Fruit fly (Drosophila melanogaster) whole organism, pupa: Measurements from ENCODE around the gene Ccp84Ae.

Source experiments
- CG10348 ChIP-seq: fragments of 200-800 bp; sonication (Bioruptor generic); IDR thresholded peaks from 2 replicates; pipeline ENCODE4 v1.3.6; 2022; ENCODE audit warnings: missing biosample characterization, missing genetic modification characterization
- CG12605 ChIP-seq: fragments of 200-800 bp; sonication (Bioruptor generic); IDR thresholded peaks from 2 replicates; pipeline ENCODE4 v1.3.6; 2022; ENCODE audit warnings: missing biosample characterization, missing genetic modification characterization
- CG13204 ChIP-seq: fragments of 200-800 bp; sonication (Bioruptor generic); optimal IDR thresholded peaks from 2 replicates; lab custom pipeline; 2018; ENCODE audit warnings: missing biosample characterization, mild to moderate bottlenecking, missing genetic modification characterization, moderate library complexity
- CG14655 ChIP-seq: fragments of 200-800 bp; sonication (Bioruptor generic); optimal IDR thresholded peaks from 3 replicates; lab custom pipeline; 2017; ENCODE audit warnings: mild to moderate bottlenecking, missing biosample characterization, missing genetic modification reagents, missing genetic modification characterization
- CG15710 ChIP-seq: fragments of 200-800 bp; sonication (Bioruptor generic); optimal IDR thresholded peaks from 2 replicates; lab custom pipeline; 2018; ENCODE audit warnings: missing biosample characterization, mild to moderate bottlenecking, missing genetic modification characterization, moderate library complexity
- CG17806 ChIP-seq: fragments of 200-800 bp; sonication (Bioruptor generic); optimal IDR thresholded peaks from 2 replicates; lab custom pipeline; 2018; ENCODE audit warnings: missing biosample characterization, mild to moderate bottlenecking, missing genetic modification characterization, moderate library complexity
- CG32121 ChIP-seq: fragments of 200-800 bp; sonication (Bioruptor generic); IDR thresholded peaks from 2 replicates; pipeline ENCODE4 v1.3.6; 2022; ENCODE audit warnings: missing biosample characterization, missing genetic modification characterization
- CG34367 ChIP-seq: fragments of 200-800 bp; sonication (Bioruptor generic); optimal IDR thresholded peaks from 2 replicates; lab custom pipeline; 2018; ENCODE audit warnings: missing biosample characterization, mild to moderate bottlenecking, missing genetic modification characterization
- CG4496 ChIP-seq: fragments of 200-800 bp; sonication (Bioruptor generic); IDR thresholded peaks from 3 replicates; pipeline ENCODE4 v1.3.6; 2022; ENCODE audit warnings: missing biosample characterization, missing genetic modification characterization
- CG8159 ChIP-seq: fragments of 200-800 bp; sonication (Bioruptor generic); optimal IDR thresholded peaks from 3 replicates; lab custom pipeline; 2018; ENCODE audit warnings: missing biosample characterization, mild to moderate bottlenecking, missing genetic modification characterization, moderate library complexity
- CG9948 ChIP-seq: fragments of 200-800 bp; sonication (Bioruptor generic); optimal IDR thresholded peaks from 2 replicates; lab custom pipeline; 2018; ENCODE audit warnings: missing biosample characterization, mild to moderate bottlenecking, missing genetic modification characterization, moderate library complexity
- D1 ChIP-seq: fragments of 200-800 bp; sonication (Bioruptor generic); optimal IDR thresholded peaks from 2 replicates; lab custom pipeline; 2018; ENCODE audit warnings: missing biosample characterization, mild to moderate bottlenecking, missing genetic modification characterization, moderate library complexity
- EcR ChIP-seq: fragments of 200-800 bp; sonication (Bioruptor generic); optimal IDR thresholded peaks from 3 replicates; lab custom pipeline; 2019; ENCODE audit warnings: missing biosample characterization, missing genetic modification characterization, mild to moderate bottlenecking, moderate library complexity, missing genetic modification reagents
- Ets98B ChIP-seq: fragments of 200-800 bp; sonication (Bioruptor generic); IDR thresholded peaks from 2 replicates; pipeline ENCODE4 v1.3.6; 2022; ENCODE audit warnings: missing biosample characterization, missing genetic modification characterization
- Pif1A ChIP-seq: fragments of 200-800 bp; sonication (Bioruptor generic); optimal IDR thresholded peaks from 3 replicates; lab custom pipeline; 2016; ENCODE audit warnings: missing biosample characterization, missing genetic modification characterization
- Snoo ChIP-seq: fragments of 200-800 bp; sonication (Bioruptor generic); optimal IDR thresholded peaks from 3 replicates; lab custom pipeline; 2017; ENCODE audit warnings: missing biosample characterization, mild to moderate bottlenecking, missing genetic modification characterization, inconsistent platforms
- fd96Ca ChIP-seq: fragments of 200-800 bp; sonication (Bioruptor generic); IDR thresholded peaks from 3 replicates; pipeline ENCODE4 v1.3.6; 2022; ENCODE audit warnings: missing biosample characterization, missing genetic modification characterization
- gl ChIP-seq: fragments of 200-800 bp; sonication (Bioruptor generic); optimal IDR thresholded peaks from 2 replicates; lab custom pipeline; 2018; ENCODE audit warnings: missing biosample characterization, mild to moderate bottlenecking, missing genetic modification characterization
- rn ChIP-seq: fragments of 200-800 bp; sonication (Bioruptor generic); IDR thresholded peaks from 2 replicates; pipeline ENCODE4 v1.3.6; 2022; ENCODE audit warnings: missing biosample characterization, missing genetic modification characterization

Ccp84Ae gene

dm6 chr3R:6702777-6703176 is 11.2 kb upstream of the Ccp84Ae start, which contains the start of gene Ccp84Ab:
Gene Ccp84Ab (minus strand): TSS chr3R:6702877.
- no peak for TF ChIP-seq CG13204 (GFP tag; lab: Kevin White, UChicago)
- TF ChIP-seq EcR (GFP tag; lab: Kevin White, UChicago), result no peak
- no peak for TF ChIP-seq CG34367 (tag; lab: Kevin White, UChicago)
- TF ChIP-seq CG14655 (GFP tag; lab: Kevin White, UChicago), result no peak
- no peak for TF ChIP-seq CG4496 (GFP tag; lab: Robert Waterston, UW)
- TF ChIP-seq CG17806 (tag; lab: Kevin White, UChicago), result no peak
- no peak for TF ChIP-seq CG10348 (GFP tag; lab: Robert Waterston, UW)
- TF ChIP-seq CG15710 (tag; lab: Kevin White, UChicago), result no peak
- no peak for TF ChIP-seq CG8159 (tag; lab: Kevin White, UChicago)
- TF ChIP-seq D1, result no peak
- no peak for TF ChIP-seq fd96Ca (GFP tag; lab: Robert Waterston, UW)
- TF ChIP-seq Pif1A (GFP tag; lab: Kevin White, UChicago), result no peak
- TF ChIP-seq CG9948 (tag; lab: Kevin White, UChicago), result no peak
- TF ChIP-seq CG12605 (GFP tag; lab: Robert Waterston, UW), result no peak
- no peak for TF ChIP-seq Snoo (tag; lab: Kevin White, UChicago)

dm6 chr3R:6696221-6696749 is 4.7 kb upstream of the Ccp84Ae start, which contains the start of gene Ccp84Ac:
Gene Ccp84Ac (minus strand): TSS chr3R:6696271.
- TF ChIP-seq CG14655 (GFP tag; lab: Kevin White, UChicago), result no peak
- no peak for TF ChIP-seq gl (tag; lab: Kevin White, UChicago)
- TF ChIP-seq CG9948 (tag; lab: Kevin White, UChicago), result no peak
- TF ChIP-seq CG17806 (tag; lab: Kevin White, UChicago), result no peak
- TF ChIP-seq Snoo (tag; lab: Kevin White, UChicago), result no peak
- TF ChIP-seq Pif1A (GFP tag; lab: Kevin White, UChicago), result no peak
- TF ChIP-seq, all 21 proteins: peak for 0

DNA sequence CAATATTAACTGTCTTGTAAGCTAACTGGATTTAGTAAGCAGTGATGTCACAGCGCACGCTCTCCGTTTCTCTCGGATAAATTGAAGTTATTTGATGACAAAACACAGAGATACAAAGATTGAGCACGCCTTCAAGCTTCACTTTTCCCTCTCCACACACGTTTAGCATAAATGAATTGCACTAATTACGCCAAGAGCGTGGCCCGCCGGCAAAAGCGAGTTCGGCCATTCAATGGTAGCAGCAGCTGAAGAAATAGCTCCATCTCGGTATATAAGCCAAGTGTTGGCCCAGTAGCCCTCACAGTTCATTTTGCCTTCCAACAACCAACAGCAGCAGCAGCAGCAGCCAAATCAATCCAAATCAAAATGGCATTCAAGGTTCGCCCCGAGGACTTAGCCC is 874 bp upstream of the Ccp84Ae start, which contains the start of gene Ccp84Ad:
Gene Ccp84Ad, plus strand, starts transcription at position 301 of the 400 bp plus-strand sequence.
- TF ChIP-seq Pif1A (GFP tag; lab: Kevin White, UChicago), result no peak
- TF ChIP-seq CG9948 (tag; lab: Kevin White, UChicago), result no peak
- TF ChIP-seq fd96Ca (GFP tag; lab: Robert Waterston, UW), result no peak
- no peak for TF ChIP-seq CG15710 (tag; lab: Kevin White, UChicago)
- no peak for TF ChIP-seq D1
- TF ChIP-seq CG14655 (GFP tag; lab: Kevin White, UChicago), result no peak
- TF ChIP-seq CG17806 (tag; lab: Kevin White, UChicago), result no peak

DNA sequence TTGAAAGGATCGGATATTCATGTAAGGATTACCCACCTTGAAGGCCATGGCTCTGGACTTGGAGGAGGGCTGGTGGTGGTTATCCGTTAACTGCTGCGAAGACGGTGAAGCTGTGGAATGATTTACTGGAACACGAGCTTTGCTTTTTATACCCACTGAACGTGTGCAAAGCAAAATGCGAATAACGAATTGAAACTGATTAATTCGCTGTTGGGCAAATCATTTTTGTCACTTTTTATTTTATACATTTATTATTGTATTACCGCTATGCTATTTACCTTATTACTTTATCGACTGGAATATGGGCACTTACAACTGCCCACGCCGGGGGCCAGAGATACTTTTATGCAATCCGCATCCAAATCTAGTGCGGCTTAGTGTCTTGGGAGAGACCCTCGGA is 1.4 kb downstream of the Ccp84Ae start, which contains the start of gene Ccp84Af:
Gene Ccp84Af, minus strand, starts transcription at position 101 of the 400 bp plus-strand sequence.
- TF ChIP-seq EcR (GFP tag; lab: Kevin White, UChicago) (no peak), CG32121 (GFP tag; lab: Robert Waterston, UW) (no peak), Snoo (tag; lab: Kevin White, UChicago) (no peak), Ets98B (GFP tag; lab: Robert Waterston, UW) (no peak), CG9948 (tag; lab: Kevin White, UChicago) (no peak)

dm6 chr3R:6688160-6688559 is 3.4 kb downstream of the Ccp84Ae start:
- TF ChIP-seq D1, result no peak
- TF ChIP-seq CG13204 (GFP tag; lab: Kevin White, UChicago), result no peak
- no peak for TF ChIP-seq Pif1A (GFP tag; lab: Kevin White, UChicago)
- TF ChIP-seq, all 21 proteins: peak for 0

- no peak for TF ChIP-seq CG8159 (tag; lab: Kevin White, UChicago)
- no peak for TF ChIP-seq CG34367 (tag; lab: Kevin White, UChicago)
- TF ChIP-seq gl (tag; lab: Kevin White, UChicago), result no peak
These were observed 4.3 kb downstream of the Ccp84Ae start for dm6 chr3R:6687219-6687618.

dm6 chr3R:6686428-6686827 is 5.1 kb downstream of the Ccp84Ae start, which contains the start of gene Ccp84Ag:
Gene Ccp84Ag (plus strand): TSS chr3R:6686728.
- no peak for TF ChIP-seq D1
- no peak for TF ChIP-seq fd96Ca (GFP tag; lab: Robert Waterston, UW)
- no peak for TF ChIP-seq Pif1A (GFP tag; lab: Kevin White, UChicago)
- TF ChIP-seq CG13204 (GFP tag; lab: Kevin White, UChicago), result no peak
- no peak for TF ChIP-seq EcR (GFP tag; lab: Kevin White, UChicago)
- no peak for TF ChIP-seq CG12605 (GFP tag; lab: Robert Waterston, UW)
- TF ChIP-seq CG17806 (tag; lab: Kevin White, UChicago), result no peak
- no peak for TF ChIP-seq CG14655 (GFP tag; lab: Kevin White, UChicago)
- TF ChIP-seq rn (GFP tag; lab: Robert Waterston, UW), result no peak
